Worm (Caenorhabditis elegans): Measurements from ENCODE around the gene agt-2.

The agt-2 gene

DNA sequence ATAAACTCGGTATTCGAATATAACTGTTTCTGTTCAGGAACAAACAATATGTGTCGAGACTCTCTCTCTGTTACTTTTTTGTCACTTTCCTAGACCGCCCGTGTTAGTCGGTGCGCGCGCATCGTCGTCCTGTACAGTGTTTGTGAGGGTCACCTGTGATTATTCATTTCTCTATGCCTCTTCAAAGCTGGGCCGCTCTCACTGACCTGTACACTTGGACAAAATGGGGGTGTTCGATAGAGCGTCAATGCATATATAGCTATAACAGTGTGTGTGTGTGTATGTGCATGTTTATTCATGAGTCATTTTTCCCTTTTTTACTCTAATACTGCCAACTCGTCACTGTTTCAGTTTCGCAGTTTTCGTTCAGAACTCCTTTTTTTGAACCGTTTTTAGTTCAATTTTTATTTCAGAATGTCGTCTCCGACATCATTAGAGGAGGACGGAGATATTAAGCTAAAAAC is 6.0 kb upstream of the agt-2 start, which contains the start of gene pkc-3 (continued):
- TF ChIP-seq pbrm-1 (GFP tag; IDR thresholded peaks at IDR 0.05) (peak; percentile 58), madf-10 (tag; optimal IDR thresholded peaks at IDR 0.05) (peak; percentile 38), aptf-2 (GFP tag; conservative IDR thresholded peaks at IDR 0.05) (no peak), mel-28 (tag; optimal IDR thresholded peaks at IDR 0.05; ENCODE audit: borderline replicate concordance) (no peak), mxl-1 (tag; optimal IDR thresholded peaks at IDR 0.05) (no peak), T26A5.8 (tag; optimal IDR thresholded peaks at IDR 0.05) (no peak), lsy-27 (tag; optimal IDR thresholded peaks at IDR 0.05; ENCODE audit: borderline replicate concordance, insufficient read depth) (no peak), dox-1 (GFP tag; IDR thresholded peaks at IDR 0.05) (peak; percentile 91), C17E4.6 (GFP tag; IDR thresholded peaks at IDR 0.05) (no peak), tbp1 (GFP tag; optimal IDR thresholded peaks at IDR 0.05) (peak; percentile 60), ceh-100 (GFP tag; IDR thresholded peaks at IDR 0.05) (peak; percentile 23; the same call in 1 of the 2 replicates), ztf-3 (GFP tag; optimal IDR thresholded peaks at IDR 0.05) (no peak), ceh-40 (GFP tag; IDR thresholded peaks at IDR 0.05) (0 out of 2 replicates have a peak, but pooled peaks have one; percentile 10), nhr-179 (tag; optimal IDR thresholded peaks at IDR 0.05) (no peak), F37B4.10 (GFP tag; IDR thresholded peaks at IDR 0.05) (0 out of 2 replicates have a peak, but pooled peaks have one; percentile 7), ceh-27 (GFP tag; optimal IDR thresholded peaks at IDR 0.05) (peak; percentile 65), athp-1 (tag; optimal IDR thresholded peaks at IDR 0.05) (peak; percentile 83), K11D2.4 (GFP tag; IDR thresholded peaks at IDR 0.05) (no peak), F52B5.7 (tag; optimal IDR thresholded peaks at IDR 0.05) (peak; percentile 53), Y67H2A.10 (GFP tag; conservative IDR thresholded peaks at IDR 0.05) (no peak), Y79H2A.3 (GFP tag; conservative IDR thresholded peaks at IDR 0.05) (0 out of 2 replicates have a peak, but pooled peaks have one; percentile 33), snpc-3.4 (tag; optimal IDR thresholded peaks at IDR 0.05) (peak; percentile 80), snpc-1.1 (tag; optimal IDR thresholded peaks at IDR 0.05; ENCODE audit: insufficient read depth) (no peak), ztf-6 (GFP tag; IDR thresholded peaks at IDR 0.05) (no peak), gei-17 (GFP tag; optimal IDR thresholded peaks at IDR 0.05) (peak; percentile 10), hlh-26 (GFP tag; conservative IDR thresholded peaks at IDR 0.05) (no peak), madf-6 (GFP tag; IDR thresholded peaks at IDR 0.05) (peak; percentile 70; the same call in 1 of the 2 replicates), efl-1 (GFP tag; optimal IDR thresholded peaks at IDR 0.05) (peak; percentile 63), nhr-27 (tag; optimal IDR thresholded peaks at IDR 0.05) (no peak), lin-54 (GFP tag; optimal IDR thresholded peaks at IDR 0.05) (peak; percentile 63), nhr-90 (tag; optimal IDR thresholded peaks at IDR 0.05) (peak; percentile 70), attf-5 (GFP tag; optimal IDR thresholded peaks at IDR 0.05) (peak; percentile 87), lag-1 (GFP tag; IDR thresholded peaks at IDR 0.05) (no peak), B0035.1 (tag; optimal IDR thresholded peaks at IDR 0.05) (peak; percentile 28), snpc-4 (GFP tag; optimal IDR thresholded peaks at IDR 0.05) (no peak), snpc-4 (tag; optimal IDR thresholded peaks at IDR 0.05) (peak; percentile 13 to 64 (median 54)), somi-1 (GFP tag; optimal IDR thresholded peaks at IDR 0.05) (no peak), hmg-20 (GFP tag; IDR thresholded peaks at IDR 0.05) (0 out of 2 replicates have a peak, but pooled peaks have one; percentile 22), F55B11.4 (tag; optimal IDR thresholded peaks at IDR 0.05; ENCODE audit: borderline replicate concordance, insufficient read depth) (no peak), rcor-1 (GFP tag; IDR thresholded peaks at IDR 0.05) (peak; percentile 39; the same call in 1 of the 2 replicates), sptf-2 (GFP tag; optimal IDR thresholded peaks at IDR 0.05) (no peak), F10E7.11 (tag; optimal IDR thresholded peaks at IDR 0.05) (no peak), ama-1 (optimal IDR thresholded peaks at IDR 0.05) (peak; percentile 79), ama-1 (GFP tag; optimal IDR thresholded peaks at IDR 0.05) (no peak), D2030.7 (GFP tag; IDR thresholded peaks at IDR 0.05) (peak; percentile 25; the same call in 1 of the 2 replicates), ZK185.1 (tag; optimal IDR thresholded peaks at IDR 0.05; ENCODE audit: poor library complexity, severe bottlenecking) (peak; percentile 47), B0019.2 (GFP tag; conservative IDR thresholded peaks at IDR 0.05) (no peak), T07F8.4 (tag; optimal IDR thresholded peaks at IDR 0.05) (no peak)

Data from whole organism, young adult.